Worm (Caenorhabditis elegans) whole organism, L2 larva: ENCODE measurements around the gene srz-9.
A peak's percentile ranks its signal among the peaks of the same experiment; 100 is the strongest.

Experiments used
- C34F6.9 ChIP-seq: fragments of 150-350 bp; optimal IDR thresholded peaks from 2 replicates; lab custom pipeline; 2014; ENCODE audit warnings: missing biosample characterization, missing genetic modification characterization
- F13H6.1 ChIP-seq: sonication (generic microtip); optimal IDR thresholded peaks from 2 replicates; lab custom pipeline; 2016; ENCODE audit warnings: missing genetic modification characterization, missing compliant biosample characterization
- R02D3.7 ChIP-seq: fragments of 150-350 bp; optimal IDR thresholded peaks from 2 replicates; lab custom pipeline; 2014; ENCODE audit warnings: missing biosample characterization, missing genetic modification characterization
- Y55F3AM.14 ChIP-seq: fragments of 200-800 bp; sonication (Bioruptor generic); optimal IDR thresholded peaks from 2 replicates; lab custom pipeline; 2018; ENCODE audit warnings: mild to moderate bottlenecking, missing genetic modification characterization, missing compliant biosample characterization
- alr-1 ChIP-seq: fragments of 150-350 bp; optimal IDR thresholded peaks from 2 replicates; lab custom pipeline; 2014; ENCODE audit warnings: missing biosample characterization, missing genetic modification characterization
- aly-2 ChIP-seq: fragments of 150-350 bp; optimal IDR thresholded peaks from 2 replicates; lab custom pipeline; 2014; ENCODE audit warnings: missing biosample characterization, missing genetic modification characterization
- ama-1 ChIP-seq: fragments of 150-350 bp; optimal IDR thresholded peaks from 2 replicates; lab custom pipeline; 2018; ENCODE audit warnings: inconsistent platforms
- blmp-1 ChIP-seq: sonication (generic microtip); optimal IDR thresholded peaks from 2 replicates; lab custom pipeline; 2017; ENCODE audit warnings: missing genetic modification characterization, mild to moderate bottlenecking, missing compliant biosample characterization, antibody characterized with exemption, moderate library complexity; ENCODE audit not compliant: insufficient read depth
- ceh-16 ChIP-seq: fragments of 150-350 bp; optimal IDR thresholded peaks from 2 replicates; lab custom pipeline; 2014; ENCODE audit warnings: missing biosample characterization, missing genetic modification characterization
- ceh-82 ChIP-seq: fragments of 150-350 bp; optimal IDR thresholded peaks from 2 replicates; lab custom pipeline; 2014; ENCODE audit warnings: missing biosample characterization, missing genetic modification characterization
- crh-2 ChIP-seq: sonication (generic microtip); optimal IDR thresholded peaks from 2 replicates; lab custom pipeline; 2017; ENCODE audit warnings: missing biosample characterization, missing genetic modification characterization
- dmd-4 ChIP-seq: sonication (generic microtip); optimal IDR thresholded peaks from 2 replicates; lab custom pipeline; 2017; ENCODE audit warnings: missing biosample characterization, missing genetic modification characterization
- elt-1 ChIP-seq: fragments of 150-350 bp; optimal IDR thresholded peaks from 2 replicates; lab custom pipeline; 2014; ENCODE audit warnings: missing biosample characterization, missing genetic modification characterization
- elt-3 ChIP-seq: sonication (generic microtip); optimal IDR thresholded peaks from 2 replicates; lab custom pipeline; 2017; ENCODE audit warnings: missing biosample characterization, missing genetic modification characterization
- fos-1 ChIP-seq: fragments of 150-350 bp; optimal IDR thresholded peaks from 2 replicates; lab custom pipeline; 2014; ENCODE audit warnings: missing biosample characterization, missing genetic modification characterization
- lin-11 ChIP-seq: fragments of 150-350 bp; sonication (generic microtip); optimal IDR thresholded peaks from 2 replicates; lab custom pipeline; 2014; ENCODE audit warnings: missing biosample characterization, missing genetic modification characterization, inconsistent platforms, mixed read lengths
- lin-39 ChIP-seq: fragments of 150-350 bp; optimal IDR thresholded peaks from 2 replicates; lab custom pipeline; 2014; ENCODE audit warnings: missing biosample characterization, missing genetic modification reagents, missing genetic modification characterization
- lsy-2 ChIP-seq, 2 experiments: fragments of 150-350 bp in 1 of 2; sonication (generic microtip) in 1 of 2; optimal IDR thresholded peaks; 2 replicates each; lab custom pipeline; 2014 to 2017; ENCODE audit warnings: missing biosample characterization in 2 of 2, missing genetic modification characterization in 2 of 2
- mab-5 ChIP-seq: fragments of 150-350 bp; optimal IDR thresholded peaks from 2 replicates; lab custom pipeline; 2014; ENCODE audit warnings: missing biosample characterization, missing genetic modification characterization
- mdl-1 ChIP-seq, 2 experiments: fragments of 150-350 bp in 1 of 2; sonication (generic microtip) in 1 of 2; optimal IDR thresholded peaks; 2 replicates each; lab custom pipeline; 2017; ENCODE audit warnings: missing biosample characterization in 2 of 2, missing genetic modification characterization in 2 of 2
- nhr-12 ChIP-seq: fragments of 150-350 bp; optimal IDR thresholded peaks from 2 replicates; lab custom pipeline; 2014; ENCODE audit warnings: missing biosample characterization, missing genetic modification characterization
- nhr-129 ChIP-seq: fragments of 150-350 bp; optimal IDR thresholded peaks from 2 replicates; lab custom pipeline; 2014; ENCODE audit warnings: missing biosample characterization, missing genetic modification characterization
- nhr-21 ChIP-seq: fragments of 150-350 bp; optimal IDR thresholded peaks from 2 replicates; lab custom pipeline; 2014; ENCODE audit warnings: missing biosample characterization, missing genetic modification characterization
- nhr-25 ChIP-seq: fragments of 150-350 bp; sonication (generic microtip); optimal IDR thresholded peaks from 3 replicates; lab custom pipeline; 2014; ENCODE audit warnings: missing biosample characterization, missing genetic modification characterization
- nhr-6 ChIP-seq: fragments of 150-350 bp; optimal IDR thresholded peaks from 2 replicates; lab custom pipeline; 2014; ENCODE audit warnings: missing biosample characterization, missing genetic modification characterization
- sma-3 ChIP-seq: sonication (generic microtip); optimal IDR thresholded peaks from 2 replicates; lab custom pipeline; 2016; ENCODE audit warnings: missing genetic modification reagents, missing genetic modification characterization, missing compliant biosample characterization
- snpc-4 ChIP-seq: fragments of 150-350 bp; optimal IDR thresholded peaks from 2 replicates; lab custom pipeline; 2014; ENCODE audit warnings: missing biosample characterization, missing genetic modification characterization
- unc-62 ChIP-seq: fragments of 150-350 bp; optimal IDR thresholded peaks from 2 replicates; lab custom pipeline; 2014; ENCODE audit warnings: missing biosample characterization, missing genetic modification reagents, missing genetic modification characterization
- zag-1 ChIP-seq: fragments of 150-350 bp; optimal IDR thresholded peaks from 2 replicates; lab custom pipeline; 2014; ENCODE audit warnings: missing biosample characterization, missing genetic modification characterization
- ztf-1 ChIP-seq: fragments of 200-800 bp; sonication (Bioruptor generic); conservative IDR thresholded peaks from 2 replicates; pipeline ENCODE4 v1.3.6; 2022; ENCODE audit warnings: missing genetic modification characterization, missing compliant biosample characterization
- ztf-11 ChIP-seq: sonication (generic microtip); optimal IDR thresholded peaks from 2 replicates; lab custom pipeline; 2017; ENCODE audit warnings: missing biosample characterization, missing genetic modification characterization

Gene srz-9

DNA sequence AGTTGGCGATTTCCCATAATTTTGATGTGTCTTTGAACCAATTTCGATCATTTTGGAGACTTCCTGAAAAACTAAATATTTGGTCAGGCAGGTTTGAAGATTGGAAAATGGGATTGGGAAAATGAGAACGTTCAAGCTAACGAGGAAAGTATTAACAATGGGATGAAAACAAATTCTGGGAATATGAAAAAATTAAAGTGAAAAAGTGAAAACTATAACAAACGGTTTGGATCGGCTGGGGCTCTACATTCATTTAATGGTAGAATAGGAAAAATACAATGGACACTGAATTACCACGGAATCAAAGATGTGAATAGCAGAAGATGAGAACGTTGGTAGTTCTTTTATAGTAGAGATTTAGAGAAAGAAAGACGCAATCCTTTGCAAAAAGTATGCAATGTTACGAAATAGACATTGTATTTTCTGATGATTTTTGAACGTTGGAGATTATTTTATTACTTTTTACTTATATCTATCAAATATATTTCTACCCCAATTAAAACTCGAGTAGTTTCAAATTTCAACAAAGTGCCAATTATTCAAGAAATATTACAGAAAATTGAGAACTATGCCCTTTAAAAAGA, 24.8 kb downstream of the srz-9 start, which contains the start of gene fbxa-50:
Gene fbxa-50 (minus strand): TSS at position 51 of the 584 bp plus-strand sequence.
- TF ChIP-seq elt-3 (tag; lab: Kevin White, UChicago), result no peak
- TF ChIP-seq nhr-129 (tag; lab: Kevin White, UChicago), result peak; percentile 64
- TF ChIP-seq, all 48 proteins: peak for 1

DNA sequence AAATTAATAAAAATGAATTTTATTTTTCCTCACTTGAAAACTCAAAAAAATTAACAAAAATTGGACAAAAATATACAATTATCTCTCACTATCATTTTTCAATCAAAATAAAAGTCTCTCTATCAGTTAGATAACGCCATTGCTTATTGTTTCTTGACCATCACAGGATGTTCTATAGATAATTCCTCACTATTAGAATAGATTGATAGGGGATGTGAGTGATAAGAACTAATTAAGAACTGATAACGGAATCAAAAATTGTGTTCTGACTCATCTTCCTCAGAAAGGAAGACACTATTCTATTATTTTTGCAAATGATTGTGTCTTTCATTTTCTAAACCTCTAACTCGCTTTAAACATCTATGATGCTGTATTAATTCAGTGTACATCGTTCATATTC, 25.3 kb downstream of the srz-9 start:
- no peak for TF ChIP-seq F13H6.1 (tag; lab: Kevin White, UChicago)
- TF ChIP-seq lin-11 (tag; lab: Kevin White, UChicago), result no peak
- no peak for TF ChIP-seq nhr-25 (tag; lab: Kevin White, UChicago)
- TF ChIP-seq crh-2 (tag; lab: Kevin White, UChicago), result no peak
- no peak for TF ChIP-seq elt-1 (tag; lab: Kevin White, UChicago)
- TF ChIP-seq fos-1 (tag; lab: Kevin White, UChicago), result peak; percentile 70
- no peak for TF ChIP-seq lsy-2 (tag; optimal IDR thresholded peaks at IDR 0.05; lab: Kevin White, UChicago)
- no peak for TF ChIP-seq lin-39 (tag; lab: Kevin White, UChicago)

DNA sequence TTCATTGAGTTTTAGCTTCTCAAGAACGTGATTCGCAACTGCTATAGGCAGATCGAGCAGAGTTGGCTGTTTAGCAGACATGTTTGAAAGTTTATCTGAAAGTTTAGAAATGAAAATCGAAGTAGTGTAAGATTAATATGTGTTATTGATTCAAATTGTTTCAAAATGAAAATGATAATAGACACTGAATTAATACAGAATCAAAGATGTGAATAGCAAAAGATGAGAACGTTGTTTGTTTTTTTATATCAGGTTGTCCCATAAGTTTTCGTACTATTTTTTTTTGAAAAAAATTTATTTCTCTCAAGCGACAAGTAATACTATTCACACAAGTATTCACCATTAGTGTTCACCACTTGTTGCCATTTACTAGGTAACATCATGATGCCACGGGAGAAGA, 29.3 kb downstream of the srz-9 start, which contains the start of gene fbxa-36:
Gene fbxa-36 (minus strand): TSS at position 101 of the 400 bp plus-strand sequence.
- TF ChIP-seq sma-3 (GFP tag; lab: Kevin White, UChicago) (no peak), ceh-82 (tag; lab: Kevin White, UChicago) (no peak), dmd-4 (tag; lab: Kevin White, UChicago) (no peak), alr-1 (tag; lab: Kevin White, UChicago) (no peak), ztf-1 (GFP tag; lab: Robert Waterston, UW) (no peak)

DNA sequence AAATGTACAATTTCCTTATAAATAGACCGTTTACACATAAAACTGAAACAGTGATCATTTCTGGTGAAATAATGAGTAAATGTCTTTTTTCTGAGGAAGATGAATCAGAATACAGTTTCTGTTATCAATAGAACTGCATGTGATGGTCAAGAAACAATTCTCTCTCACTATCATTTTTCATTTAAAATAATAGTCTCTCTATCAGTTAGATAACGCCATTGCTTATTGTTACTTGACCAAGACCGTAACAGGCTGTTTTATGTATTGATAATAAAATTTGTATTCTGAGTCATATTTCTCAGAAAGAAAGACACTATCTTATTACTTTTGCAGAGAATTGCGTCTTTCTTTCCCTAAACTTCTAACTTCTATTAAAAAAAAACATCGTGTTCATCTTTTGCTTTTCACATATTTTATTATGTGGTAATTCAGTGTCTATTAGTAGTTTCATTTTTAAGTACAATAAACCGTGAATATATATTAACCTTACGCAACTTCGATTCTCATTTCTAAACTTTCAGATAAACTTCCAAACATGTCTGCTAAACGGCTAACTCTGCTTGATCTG, 31.4 kb downstream of the srz-9 start, which contains the start of gene fbxa-35:
Gene fbxa-35 (plus strand): TSS at position 518 of the 568 bp plus-strand sequence.
- TF ChIP-seq fos-1 (tag; lab: Kevin White, UChicago) (peak; percentile 87), ama-1 (lab: Kevin White, UChicago) (no peak)
- TF ChIP-seq, all 48 proteins: peak for 1

DNA sequence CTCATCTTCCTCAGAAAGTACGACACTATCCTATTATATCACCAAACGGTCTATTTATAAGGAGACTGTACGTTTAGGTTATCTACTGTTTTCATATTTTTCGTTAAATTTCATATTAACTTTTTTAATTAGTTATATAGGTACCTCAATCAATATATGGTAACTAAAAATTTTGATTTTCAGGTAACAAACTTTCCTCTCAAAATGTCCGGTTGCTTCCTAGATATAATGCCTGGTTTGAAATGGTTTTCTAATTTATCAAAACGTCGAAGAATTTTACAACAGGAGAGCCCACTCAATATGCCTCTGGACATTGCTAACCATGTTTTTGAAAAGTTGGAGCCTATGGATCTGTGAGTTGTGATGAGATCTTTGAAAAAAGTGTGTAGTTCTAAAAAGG, 33.8 kb downstream of the srz-9 start, which contains the start of gene fbxa-28:
Gene fbxa-28 (plus strand): TSS at position 301 of the 400 bp plus-strand sequence.
- no peak for TF ChIP-seq R02D3.7
- TF ChIP-seq dmd-4 (tag; lab: Kevin White, UChicago), result no peak
- no peak for TF ChIP-seq mdl-1 (tag; optimal IDR thresholded peaks at IDR 0.05; lab: Kevin White, UChicago)
- TF ChIP-seq nhr-6 (tag; lab: Kevin White, UChicago), result no peak
- TF ChIP-seq snpc-4, result no peak
- TF ChIP-seq, all 48 proteins: peak for 0

DNA sequence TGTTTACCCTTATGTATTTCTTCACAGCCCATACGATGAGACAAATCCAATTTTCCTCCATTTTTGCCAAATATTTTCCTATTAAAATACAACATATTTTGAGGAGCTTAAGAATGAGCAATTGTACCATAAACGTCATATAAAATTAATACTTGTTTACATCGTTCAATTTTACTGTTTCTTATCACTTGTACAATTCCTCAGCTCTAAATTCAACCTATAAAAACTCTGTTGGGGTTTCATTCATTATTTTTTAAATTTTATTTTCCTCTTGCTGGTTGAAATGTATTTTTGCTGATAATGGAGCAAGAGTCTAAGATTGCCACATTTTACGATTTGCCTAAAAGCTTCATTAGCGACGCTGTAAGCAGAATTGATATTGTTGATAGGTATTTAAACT, 39.6 kb downstream of the srz-9 start, which contains the start of gene fbxa-75:
Gene fbxa-75 (plus strand): TSS at position 301 of the 400 bp plus-strand sequence.
- TF ChIP-seq ceh-82 (tag; lab: Kevin White, UChicago) (no peak), F13H6.1 (tag; lab: Kevin White, UChicago) (no peak), ceh-16 (no peak), ztf-11 (tag; lab: Kevin White, UChicago) (no peak), C34F6.9 (tag; lab: Kevin White, UChicago) (no peak), nhr-21 (no peak), blmp-1 (tag; lab: Kevin White, UChicago) (no peak), mab-5 (tag; lab: Kevin White, UChicago) (no peak), unc-62 (no peak), fos-1 (tag; lab: Kevin White, UChicago) (no peak), Y55F3AM.14 (no peak), snpc-4 (no peak), nhr-25 (tag; lab: Kevin White, UChicago) (no peak), zag-1 (tag; lab: Kevin White, UChicago) (no peak), lin-39 (tag; lab: Kevin White, UChicago) (no peak), aly-2 (tag; lab: Kevin White, UChicago) (no peak), nhr-12 (no peak), elt-1 (tag; lab: Kevin White, UChicago) (no peak), nhr-6 (tag; lab: Kevin White, UChicago) (no peak)
